Worm (Caenorhabditis elegans): Measurements from ENCODE around the gene arrd-24.

The arrd-24 gene

ce11 chrX:14001494-14001974 is 21.2 kb upstream of the arrd-24 start, which contains the start of gene cytb-5.1:
Gene cytb-5.1 (plus strand): TSS chrX:14001924.
- TF ChIP-seq unc-120 (tag; optimal IDR thresholded peaks at IDR 0.05; ENCODE audit: poor library complexity, severe bottlenecking) (peak; percentile 15), ceh-83 (GFP tag; optimal IDR thresholded peaks at IDR 0.05) (peak; percentile 46), flh-1 (GFP tag; optimal IDR thresholded peaks at IDR 0.05) (no peak), pha-4 (tag; optimal IDR thresholded peaks at IDR 0.05) (peak; percentile 44), mep-1 (tag; optimal IDR thresholded peaks at IDR 0.05) (peak; percentile 16), nhr-76 (tag; optimal IDR thresholded peaks at IDR 0.05) (no peak)

- TF ChIP-seq lin-32 (GFP tag; optimal IDR thresholded peaks at IDR 0.05): no peak
- TF ChIP-seq nhr-2 (tag; optimal IDR thresholded peaks at IDR 0.05): no peak
- TF ChIP-seq snpc-4 (tag; optimal IDR thresholded peaks at IDR 0.05): no peak
- no peak for TF ChIP-seq unc-120 (tag; optimal IDR thresholded peaks at IDR 0.05; ENCODE audit: poor library complexity, severe bottlenecking)
- TF ChIP-seq elt-3 (tag; optimal IDR thresholded peaks at IDR 0.05): no peak
- no peak for TF ChIP-seq unc-39 (tag; optimal IDR thresholded peaks at IDR 0.05)
- TF ChIP-seq unc-62 (GFP tag; optimal IDR thresholded peaks at IDR 0.05): no peak
Observed at ce11 chrX:14000198-14000748, 20.0 kb upstream of the arrd-24 start.

ce11 chrX:13995803-13996388 is 15.6 kb upstream of the arrd-24 start, which contains the start of the genes C31E10.5 and C31E10.6:
Gene C31E10.5 (minus strand): TSS chrX:13995834.
Gene C31E10.6 (plus strand): TSS chrX:13996338.
- TF ChIP-seq unc-120 (tag; optimal IDR thresholded peaks at IDR 0.05; ENCODE audit: poor library complexity, severe bottlenecking) (no peak), lsy-2 (tag; optimal IDR thresholded peaks at IDR 0.05) (peak; percentile 50), hlh-1 (tag; optimal IDR thresholded peaks at IDR 0.05) (no peak), elt-1 (tag; optimal IDR thresholded peaks at IDR 0.05; ENCODE audit: borderline replicate concordance, insufficient read depth) (no peak), drap-1 (GFP tag; optimal IDR thresholded peaks at IDR 0.05) (no peak), lin-32 (GFP tag; optimal IDR thresholded peaks at IDR 0.05) (no peak), nhr-12 (tag; optimal IDR thresholded peaks at IDR 0.05) (no peak), ces-1 (GFP tag; optimal IDR thresholded peaks at IDR 0.05) (peak; percentile 25), lin-13 (tag; optimal IDR thresholded peaks at IDR 0.05) (peak; percentile 39), mls-2 (tag; optimal IDR thresholded peaks at IDR 0.05) (peak; percentile 23), nhr-237 (tag; optimal IDR thresholded peaks at IDR 0.05) (peak; percentile 48), ceh-83 (GFP tag; optimal IDR thresholded peaks at IDR 0.05) (no peak), unc-39 (tag; optimal IDR thresholded peaks at IDR 0.05) (no peak), ztf-11 (tag; optimal IDR thresholded peaks at IDR 0.05) (no peak), sem-2 (GFP tag; optimal IDR thresholded peaks at IDR 0.05) (no peak), cnd-1 (tag; optimal IDR thresholded peaks at IDR 0.05) (peak; percentile 1), blmp-1 (tag; optimal IDR thresholded peaks at IDR 0.05) (no peak), mep-1 (tag; optimal IDR thresholded peaks at IDR 0.05) (peak; percentile 85)

- TF ChIP-seq M03D4.4 (tag; optimal IDR thresholded peaks at IDR 0.05) (no peak), unc-120 (tag; optimal IDR thresholded peaks at IDR 0.05; ENCODE audit: poor library complexity, severe bottlenecking) (no peak), bed-3 (GFP tag; optimal IDR thresholded peaks at IDR 0.05) (no peak), mep-1 (tag; optimal IDR thresholded peaks at IDR 0.05) (no peak), blmp-1 (tag; optimal IDR thresholded peaks at IDR 0.05) (no peak), nhr-28 (tag; optimal IDR thresholded peaks at IDR 0.05) (no peak), cnd-1 (tag; optimal IDR thresholded peaks at IDR 0.05) (no peak), ces-1 (GFP tag; optimal IDR thresholded peaks at IDR 0.05) (no peak), elt-1 (tag; optimal IDR thresholded peaks at IDR 0.05; ENCODE audit: borderline replicate concordance, insufficient read depth) (no peak)
Observed at ce11 chrX:13990680-13991079, 10.4 kb upstream of the arrd-24 start, which contains the start of gene C31E10.11. Gene C31E10.11 (minus strand): TSS chrX:13990780.

- TF ChIP-seq sptf-1 (tag; optimal IDR thresholded peaks at IDR 0.05) (no peak), lsy-2 (tag; optimal IDR thresholded peaks at IDR 0.05) (no peak), unc-62 (GFP tag; optimal IDR thresholded peaks at IDR 0.05) (no peak), nhr-28 (tag; optimal IDR thresholded peaks at IDR 0.05) (no peak), lin-13 (tag; optimal IDR thresholded peaks at IDR 0.05) (no peak), ham-2 (GFP tag; optimal IDR thresholded peaks at IDR 0.05) (no peak), ceh-39 (tag; optimal IDR thresholded peaks at IDR 0.05) (no peak), elt-3 (tag; optimal IDR thresholded peaks at IDR 0.05) (no peak), M03D4.4 (tag; optimal IDR thresholded peaks at IDR 0.05) (no peak)
Observed at ce11 chrX:13986307-13986706, 6.0 kb upstream of the arrd-24 start, which contains the start of gene irld-24. Gene irld-24 (plus strand): TSS chrX:13986607.
